Worm (Caenorhabditis elegans): ENCODE data around the gene twk-22.
A peak's percentile ranks its signal among the peaks of the same experiment; 100 is the strongest.

The twk-22 gene

DNA sequence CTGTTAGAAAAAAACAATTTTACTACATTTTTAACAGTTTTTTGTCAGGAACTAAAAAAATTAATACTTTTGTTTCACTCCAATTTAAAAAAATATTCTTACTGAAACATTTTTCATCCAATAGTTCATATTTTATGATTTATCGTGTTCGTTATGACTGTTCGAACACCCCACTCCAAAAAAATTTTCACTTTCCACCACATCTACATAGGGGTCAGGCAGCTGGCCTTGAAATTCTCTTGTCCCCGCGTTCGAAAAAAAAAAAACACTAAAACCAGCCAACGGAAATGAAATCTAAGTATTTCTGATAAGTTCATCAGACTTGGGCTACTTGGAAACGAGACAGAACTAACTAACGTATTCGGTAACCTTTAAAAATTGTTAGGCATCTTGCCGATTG lies at the start of gene twk-22:
TSS of gene twk-22 (plus strand) at position 301 of the 400 bp plus-strand sequence.
- TF ChIP-seq nhr-237 (tag; optimal IDR thresholded peaks at IDR 0.05) = no peak
- TF ChIP-seq nhr-23 (tag; optimal IDR thresholded peaks at IDR 0.05) = no peak
- TF ChIP-seq unc-62 (GFP tag; optimal IDR thresholded peaks at IDR 0.05) = no peak
- TF ChIP-seq snpc-4 (tag; optimal IDR thresholded peaks at IDR 0.05) = no peak
- no peak for TF ChIP-seq ama-1 (optimal IDR thresholded peaks at IDR 0.05)
- TF ChIP-seq tbx-2 (tag; optimal IDR thresholded peaks at IDR 0.05) = no peak
- TF ChIP-seq elt-3 (tag; optimal IDR thresholded peaks at IDR 0.05) = no peak
- no peak for TF ChIP-seq nhr-67 (tag; optimal IDR thresholded peaks at IDR 0.05)

DNA sequence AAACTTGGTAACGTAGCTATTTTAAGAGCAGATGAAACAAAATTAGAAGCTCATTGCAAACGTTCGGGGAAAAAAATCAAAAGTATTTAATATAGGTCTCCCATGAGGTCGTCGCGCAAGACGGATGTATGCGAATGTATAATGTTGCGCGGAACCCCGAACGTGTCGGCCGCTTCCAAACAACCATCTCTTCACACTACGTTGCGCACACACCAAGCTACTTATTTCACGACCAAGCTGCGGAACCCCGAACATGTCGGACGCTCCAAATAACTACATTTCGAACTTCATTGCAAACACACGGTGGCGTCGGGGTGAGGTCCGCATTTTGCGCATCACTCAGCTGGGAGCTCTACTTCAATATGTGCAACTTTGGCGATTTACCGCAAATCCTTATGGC lies 47.8 kb upstream of the twk-22 start:
- TF ChIP-seq nhr-76 (tag; optimal IDR thresholded peaks at IDR 0.05) (no peak), nhr-237 (tag; optimal IDR thresholded peaks at IDR 0.05) (no peak), fkh-10 (GFP tag; optimal IDR thresholded peaks at IDR 0.05) (no peak)

ce11 chrX:16260077-16260476 lies 46.2 kb upstream of the twk-22 start:
- TF ChIP-seq nhr-23 (tag; optimal IDR thresholded peaks at IDR 0.05) = no peak
- no peak for TF ChIP-seq nhr-43 (tag; optimal IDR thresholded peaks at IDR 0.05; ENCODE audit: poor library complexity, severe bottlenecking)
- TF ChIP-seq snpc-4 (tag; optimal IDR thresholded peaks at IDR 0.05) = no peak
- TF ChIP-seq elt-2 (tag; optimal IDR thresholded peaks at IDR 0.05) = peak; percentile 83
- no peak for TF ChIP-seq ceh-9 (tag; optimal IDR thresholded peaks at IDR 0.05)
- no peak for TF ChIP-seq mml-1 (tag; optimal IDR thresholded peaks at IDR 0.05)
- no peak for TF ChIP-seq ceh-16 (tag; optimal IDR thresholded peaks at IDR 0.05)
- TF ChIP-seq ztf-11 (tag; optimal IDR thresholded peaks at IDR 0.05) = no peak
- no peak for TF ChIP-seq fkh-2 (tag; optimal IDR thresholded peaks at IDR 0.05)
- TF ChIP-seq hmg-11 (tag; optimal IDR thresholded peaks at IDR 0.05) = no peak
- TF ChIP-seq ama-1 (optimal IDR thresholded peaks at IDR 0.05) = no peak
- TF ChIP-seq ztf-4 (tag; optimal IDR thresholded peaks at IDR 0.05) = no peak
- peak; percentile 70 for TF ChIP-seq pqm-1 (tag; optimal IDR thresholded peaks at IDR 0.05)
- no peak for TF ChIP-seq R02D3.7 (tag; optimal IDR thresholded peaks at IDR 0.05)
- TF ChIP-seq zag-1 (tag; optimal IDR thresholded peaks at IDR 0.05) = no peak
- TF ChIP-seq ZK546.5 (tag; optimal IDR thresholded peaks at IDR 0.05) = no peak
- TF ChIP-seq ceh-28 (tag; optimal IDR thresholded peaks at IDR 0.05) = no peak
- TF ChIP-seq nhr-12 (tag; optimal IDR thresholded peaks at IDR 0.05) = no peak
- TF ChIP-seq mdl-1 (tag; optimal IDR thresholded peaks at IDR 0.05) = no peak
- TF ChIP-seq unc-62 (GFP tag; optimal IDR thresholded peaks at IDR 0.05) = no peak
- TF ChIP-seq skn-1 (tag; optimal IDR thresholded peaks at IDR 0.05) = no peak
- TF ChIP-seq nhr-237 (tag; optimal IDR thresholded peaks at IDR 0.05) = no peak
- TF ChIP-seq pha-4 (tag; optimal IDR thresholded peaks at IDR 0.05) = peak; percentile 19
- no peak for TF ChIP-seq ceh-82 (tag; optimal IDR thresholded peaks at IDR 0.05)
- no peak for TF ChIP-seq aly-2 (tag; optimal IDR thresholded peaks at IDR 0.05)
- TF ChIP-seq daf-12 (tag; optimal IDR thresholded peaks at IDR 0.05) = no peak

- TF ChIP-seq elt-2 (tag; optimal IDR thresholded peaks at IDR 0.05) (peak; percentile 79), unc-39 (tag; optimal IDR thresholded peaks at IDR 0.05) (no peak), lin-39 (tag; optimal IDR thresholded peaks at IDR 0.05) (no peak), hmg-11 (tag; optimal IDR thresholded peaks at IDR 0.05) (no peak), nhr-237 (tag; optimal IDR thresholded peaks at IDR 0.05) (no peak), fkh-10 (GFP tag; optimal IDR thresholded peaks at IDR 0.05) (no peak), ceh-28 (tag; optimal IDR thresholded peaks at IDR 0.05) (no peak), pqm-1 (tag; optimal IDR thresholded peaks at IDR 0.05) (peak; percentile 75)
Observed at ce11 chrX:16261993-16262392, 44.3 kb upstream of the twk-22 start, which contains the start of gene sgk-1. TSS of gene sgk-1 (minus strand) at chrX:16262122.

DNA sequence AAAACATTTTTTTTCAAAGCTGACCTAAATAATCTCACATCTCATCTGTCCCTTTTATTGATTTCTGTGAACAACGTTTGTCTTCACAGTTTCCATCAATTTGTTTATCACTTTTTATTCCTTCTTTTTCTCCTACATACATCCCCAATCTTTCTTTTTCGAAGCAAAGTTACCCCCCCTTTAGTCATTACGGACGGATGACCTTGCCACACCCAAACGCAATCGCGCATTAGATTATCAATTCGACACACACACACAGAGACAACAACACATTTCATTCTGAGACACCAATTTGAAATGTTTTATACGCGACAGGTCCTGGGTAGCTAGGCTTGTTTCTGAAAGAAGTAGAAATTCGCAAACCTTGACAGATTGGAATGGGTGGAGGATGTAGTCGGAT lies 43.0 kb upstream of the twk-22 start:
- TF ChIP-seq nhr-77 (tag; optimal IDR thresholded peaks at IDR 0.05) = no peak
- no peak for TF ChIP-seq nhr-76 (tag; optimal IDR thresholded peaks at IDR 0.05)
- no peak for TF ChIP-seq ztf-11 (tag; optimal IDR thresholded peaks at IDR 0.05)
- TF ChIP-seq nhr-11 (tag; optimal IDR thresholded peaks at IDR 0.05) = no peak
- peak; percentile 62 for TF ChIP-seq nhr-25 (tag; optimal IDR thresholded peaks at IDR 0.05)

Data from whole organism, L3 larva.